Fruit fly (Drosophila melanogaster): Measurements from ENCODE around the gene Papst2.

Papst2 gene

dm6 chr3L:17033309-17033708 is 9.3 kb upstream of the Papst2 start (continued):
- no peak for TF ChIP-seq wek (GFP tag; optimal IDR thresholded peaks at IDR 0.05)
- TF ChIP-seq sc (optimal IDR thresholded peaks at IDR 0.05): no peak
- TF ChIP-seq sc (GFP tag; optimal IDR thresholded peaks at IDR 0.05): peak; percentile 33
- no peak for TF ChIP-seq tll (GFP tag; optimal IDR thresholded peaks at IDR 0.05)
- peak; percentile 17 for TF ChIP-seq sqz (GFP tag; optimal IDR thresholded peaks at IDR 0.05)
- no peak for TF ChIP-seq CG32532 (GFP tag; IDR thresholded peaks at IDR 0.05)
- no peak for TF ChIP-seq CG13296 (GFP tag; optimal IDR thresholded peaks at IDR 0.05)
- peak; percentile 34 for TF ChIP-seq Asciz (GFP tag; optimal IDR thresholded peaks at IDR 0.05)
- TF ChIP-seq p53 (GFP tag; optimal IDR thresholded peaks at IDR 0.05): no peak
- peak; percentile 25 for TF ChIP-seq trem (tag; optimal IDR thresholded peaks at IDR 0.05)
- no peak for TF ChIP-seq wdn (GFP tag; IDR thresholded peaks at IDR 0.05)
- TF ChIP-seq CG13123 (GFP tag; optimal IDR thresholded peaks at IDR 0.05): no peak
- no peak for TF ChIP-seq CG11695 (GFP tag; IDR thresholded peaks at IDR 0.05)
- peak; percentile 39 for TF ChIP-seq fd64A (GFP tag; optimal IDR thresholded peaks at IDR 0.05)
- no peak for TF ChIP-seq Ets97D (GFP tag; optimal IDR thresholded peaks at IDR 0.05)
- no peak for TF ChIP-seq vnd (GFP tag; IDR thresholded peaks at IDR 0.05; ENCODE audit: partially characterized antibody)
- no peak for TF ChIP-seq repo (GFP tag; optimal IDR thresholded peaks at IDR 0.05)
- no peak for TF ChIP-seq CG12769 (tag; optimal IDR thresholded peaks at IDR 0.05)
- TF ChIP-seq ftz-f1 (GFP tag; optimal IDR thresholded peaks at IDR 0.05): no peak
- TF ChIP-seq dm (GFP tag; optimal IDR thresholded peaks at IDR 0.05): no peak
- no peak for TF ChIP-seq ci (GFP tag; IDR thresholded peaks at IDR 0.05)
- peak; percentile 93 for TF ChIP-seq HLHmδ (GFP tag; optimal IDR thresholded peaks at IDR 0.05)
- TF ChIP-seq pros (GFP tag; optimal IDR thresholded peaks at IDR 0.05): no peak
- TF ChIP-seq CG11504 (tag; optimal IDR thresholded peaks at IDR 0.05): no peak
- TF ChIP-seq Nf-YB (GFP tag; optimal IDR thresholded peaks at IDR 0.05): no peak
- TF ChIP-seq gcm (GFP tag; optimal IDR thresholded peaks at IDR 0.05): peak; percentile 32
- TF ChIP-seq CG7745 (tag; optimal IDR thresholded peaks at IDR 0.05): no peak
- TF ChIP-seq CTCF (GFP tag; optimal IDR thresholded peaks at IDR 0.05): no peak
- no peak for TF ChIP-seq tio (GFP tag; optimal IDR thresholded peaks at IDR 0.05)
- no peak for TF ChIP-seq CG15514 (GFP tag; optimal IDR thresholded peaks at IDR 0.05)
- no peak for TF ChIP-seq CG11093 (GFP tag; IDR thresholded peaks at IDR 0.05)
- no peak for TF ChIP-seq CG7372 (GFP tag; IDR thresholded peaks at IDR 0.05)
- TF ChIP-seq tgo (GFP tag; IDR thresholded peaks at IDR 0.05): no peak
- TF ChIP-seq CG12236 (GFP tag; optimal IDR thresholded peaks at IDR 0.05): no peak
- TF ChIP-seq Ravus (GFP tag; IDR thresholded peaks at IDR 0.05): no peak
- TF ChIP-seq gt (GFP tag; IDR thresholded peaks at IDR 0.05): no peak
- no peak for TF ChIP-seq dati (GFP tag; IDR thresholded peaks at IDR 0.05)
- TF ChIP-seq dpn (GFP tag; optimal IDR thresholded peaks at IDR 0.05): no peak
- TF ChIP-seq gfzf (GFP tag; optimal IDR thresholded peaks at IDR 0.05): no peak
- TF ChIP-seq CG6254 (GFP tag; optimal IDR thresholded peaks at IDR 0.05): peak; percentile 67
- TF ChIP-seq stwl (tag; optimal IDR thresholded peaks at IDR 0.05): no peak
- peak; percentile 90 for TF ChIP-seq Deaf1 (tag; optimal IDR thresholded peaks at IDR 0.05)
- no peak for TF ChIP-seq CG18619 (GFP tag; optimal IDR thresholded peaks at IDR 0.05)
- no peak for TF ChIP-seq CG12219 (GFP tag; optimal IDR thresholded peaks at IDR 0.05)
- TF ChIP-seq BtbVII (GFP tag; optimal IDR thresholded peaks at IDR 0.05): no peak
- TF ChIP-seq CG18262 (tag; optimal IDR thresholded peaks at IDR 0.05): peak; percentile 42
- no peak for TF ChIP-seq nerfin-1 (tag; optimal IDR thresholded peaks at IDR 0.05)
- no peak for TF ChIP-seq tx (GFP tag; optimal IDR thresholded peaks at IDR 0.05)
- TF ChIP-seq gce (GFP tag; IDR thresholded peaks at IDR 0.05): no peak
- no peak for TF ChIP-seq CG17359 (tag; optimal IDR thresholded peaks at IDR 0.05)
- no peak for TF ChIP-seq Dp (GFP tag; optimal IDR thresholded peaks at IDR 0.05)
- no peak for TF ChIP-seq fru (optimal IDR thresholded peaks at IDR 0.05)
- no peak for TF ChIP-seq HmgZ (tag; optimal IDR thresholded peaks at IDR 0.05)

All from whole organism, embryonic.